Worm (Caenorhabditis elegans) whole organism, L4 larva: Measurements from ENCODE around the gene C07A9.13.

Experiments used
- F26F4.8 ChIP-seq: fragments of 200-800 bp; sonication (Bioruptor generic); conservative IDR thresholded peaks from 2 replicates; pipeline ENCODE4 v1.3.6; 2022; ENCODE audit warnings: missing genetic modification characterization, missing compliant biosample characterization
- F37D6.2 ChIP-seq: sonication (generic microtip); optimal IDR thresholded peaks from 2 replicates; lab custom pipeline; 2016; ENCODE audit warnings: mild to moderate bottlenecking, missing genetic modification characterization, missing compliant biosample characterization
- F49E8.2 ChIP-seq: sonication (generic microtip); optimal IDR thresholded peaks from 2 replicates; lab custom pipeline; 2016; ENCODE audit warnings: missing compliant biosample characterization, mild to moderate bottlenecking, missing genetic modification characterization, borderline replicate concordance
- Y105C5A.15 ChIP-seq: fragments of 200-800 bp; sonication (Bioruptor generic); IDR thresholded peaks from 2 replicates; pipeline ENCODE4 v1.3.6; 2022; ENCODE audit warnings: missing genetic modification characterization, missing compliant biosample characterization
- Y48G9A.11 ChIP-seq: fragments of 200-800 bp; sonication (Bioruptor generic); IDR thresholded peaks from 2 replicates; pipeline ENCODE4 v1.3.6; 2022; ENCODE audit warnings: missing genetic modification reagents, missing genetic modification characterization, missing compliant biosample characterization
- Y75B8A.6 ChIP-seq: fragments of 200-800 bp; sonication (Bioruptor generic); IDR thresholded peaks from 2 replicates; pipeline ENCODE4 v1.3.6; 2022; ENCODE audit warnings: missing genetic modification reagents, missing genetic modification characterization, missing compliant biosample characterization
- ZK546.5 ChIP-seq, 2 experiments: sonication (generic microtip); optimal IDR thresholded peaks; 2 replicates each; lab custom pipeline; 2017; ENCODE audit warnings: missing biosample characterization in 2 of 2, missing genetic modification characterization in 2 of 2
- aha-1 ChIP-seq: fragments of 150-350 bp; peaks from one replicate; lab custom pipeline; 2014; ENCODE audit warnings: missing biosample characterization, missing genetic modification characterization
- ama-1 ChIP-seq: fragments of 150-350 bp; optimal IDR thresholded peaks from 2 replicates; lab custom pipeline; 2014; ENCODE audit warnings: inconsistent platforms, mixed read lengths
- ceh-20 ChIP-seq: fragments of 200-800 bp; sonication (Bioruptor generic); IDR thresholded peaks from 2 replicates; pipeline ENCODE4 v1.3.6; 2022; ENCODE audit warnings: missing genetic modification reagents, missing genetic modification characterization, missing compliant biosample characterization
- ceh-32 ChIP-seq: sonication (generic microtip); optimal IDR thresholded peaks from 2 replicates; lab custom pipeline; 2016; ENCODE audit warnings: mild to moderate bottlenecking, missing genetic modification characterization, missing compliant biosample characterization; ENCODE audit not compliant: poor library complexity
- ceh-62 ChIP-seq: sonication (generic microtip); optimal IDR thresholded peaks from 2 replicates; lab custom pipeline; 2017; ENCODE audit warnings: missing biosample characterization, missing genetic modification characterization
- ceh-82 ChIP-seq: sonication (generic microtip); optimal IDR thresholded peaks from 2 replicates; lab custom pipeline; 2017; ENCODE audit warnings: missing biosample characterization, missing genetic modification characterization
- ctbp-1 ChIP-seq: fragments of 200-800 bp; sonication (Bioruptor generic); IDR thresholded peaks from 2 replicates; pipeline ENCODE4 v1.3.6; 2022; ENCODE audit warnings: missing genetic modification reagents, missing genetic modification characterization, missing compliant biosample characterization
- dmd-6 ChIP-seq: fragments of 200-800 bp; sonication (Bioruptor generic); IDR thresholded peaks from 2 replicates; pipeline ENCODE4 v1.3.6; 2022; ENCODE audit warnings: missing genetic modification reagents, missing genetic modification characterization, missing compliant biosample characterization
- egl-43 ChIP-seq: fragments of 200-800 bp; sonication (Bioruptor generic); IDR thresholded peaks from 2 replicates; pipeline ENCODE4 v1.3.6; 2022; ENCODE audit warnings: missing genetic modification reagents, missing genetic modification characterization, missing compliant biosample characterization
- fkh-10 ChIP-seq: fragments of 150-350 bp; optimal IDR thresholded peaks from 2 replicates; lab custom pipeline; 2014; ENCODE audit warnings: missing biosample characterization, missing genetic modification reagents, missing genetic modification characterization
- hif-1 ChIP-seq, 2 experiments: sonication (generic microtip); optimal IDR thresholded peaks; 2 replicates each; lab custom pipeline; 2016 to 2017; ENCODE audit warnings: missing compliant biosample characterization in 2 of 2, missing genetic modification characterization in 2 of 2, missing genetic modification reagents in 2 of 2, missing genotype in 2 of 2, mild to moderate bottlenecking in 1 of 2
- hlh-30 ChIP-seq: sonication (generic microtip); optimal IDR thresholded peaks from 2 replicates; lab custom pipeline; 2017; ENCODE audit warnings: antibody characterized with exemption, mild to moderate bottlenecking, missing genetic modification characterization, missing compliant biosample characterization; ENCODE audit not compliant: insufficient read depth
- hmg-1.1 ChIP-seq: fragments of 200-800 bp; sonication (Bioruptor generic); IDR thresholded peaks from 2 replicates; pipeline ENCODE4 v1.3.6; 2022; ENCODE audit warnings: missing genetic modification reagents, missing genetic modification characterization, missing compliant biosample characterization
- lin-1 ChIP-seq: fragments of 200-800 bp; sonication (Bioruptor generic); IDR thresholded peaks from 2 replicates; pipeline ENCODE4 v1.3.6; 2022; ENCODE audit warnings: missing genetic modification reagents, missing genetic modification characterization, missing compliant biosample characterization
- lin-13 ChIP-seq: fragments of 150-350 bp; optimal IDR thresholded peaks from 2 replicates; lab custom pipeline; 2014; ENCODE audit warnings: missing biosample characterization, missing genetic modification reagents, missing genetic modification characterization
- lin-29 ChIP-seq: fragments of 200-800 bp; sonication (Bioruptor generic); IDR thresholded peaks from 2 replicates; pipeline ENCODE4 v1.3.6; 2022; ENCODE audit warnings: missing genetic modification reagents, missing genetic modification characterization, missing compliant biosample characterization
- lin-38 ChIP-seq: fragments of 200-800 bp; sonication (Bioruptor generic); IDR thresholded peaks from 2 replicates; pipeline ENCODE4 v1.3.6; 2022; ENCODE audit warnings: missing genetic modification reagents, missing genetic modification characterization, missing compliant biosample characterization
- lir-3 ChIP-seq: sonication (generic microtip); optimal IDR thresholded peaks from 2 replicates; lab custom pipeline; 2016; ENCODE audit warnings: mild to moderate bottlenecking, missing genetic modification characterization, missing compliant biosample characterization
- lsy-2 ChIP-seq, 2 experiments: fragments of 150-350 bp in 1 of 2; sonication (generic microtip) in 1 of 2; optimal IDR thresholded peaks; 2 replicates each; lab custom pipeline; 2014 to 2017; ENCODE audit warnings: missing biosample characterization in 2 of 2, missing genetic modification characterization in 2 of 2
- mdl-1 ChIP-seq, 2 experiments: fragments of 150-350 bp in 1 of 2; sonication (generic microtip) in 1 of 2; optimal IDR thresholded peaks; 2 replicates each; lab custom pipeline; 2014 to 2017; ENCODE audit warnings: missing biosample characterization in 2 of 2, missing genetic modification characterization in 2 of 2
- mep-1 ChIP-seq: fragments of 150-350 bp; sonication (generic microtip); optimal IDR thresholded peaks from 3 replicates; lab custom pipeline; 2014; ENCODE audit warnings: missing biosample characterization, missing genetic modification characterization
- mes-2 ChIP-seq: sonication (generic microtip); optimal IDR thresholded peaks from 2 replicates; lab custom pipeline; 2016; ENCODE audit warnings: missing genotype, mild to moderate bottlenecking, missing genetic modification characterization, missing compliant biosample characterization; ENCODE audit not compliant: poor library complexity, severe bottlenecking
- mxl-2 ChIP-seq: fragments of 200-800 bp; sonication (Bioruptor generic); conservative IDR thresholded peaks from 2 replicates; pipeline ENCODE4 v1.3.6; 2022; ENCODE audit warnings: missing genetic modification reagents, missing genetic modification characterization, missing compliant biosample characterization
- nhr-25 ChIP-seq: sonication (generic microtip); optimal IDR thresholded peaks from 2 replicates; lab custom pipeline; 2017; ENCODE audit warnings: missing genetic modification characterization, mild to moderate bottlenecking, missing compliant biosample characterization, antibody characterized with exemption, moderate library complexity, borderline replicate concordance; ENCODE audit not compliant: insufficient read depth
- nhr-42 ChIP-seq: fragments of 200-800 bp; sonication (Bioruptor generic); IDR thresholded peaks from 2 replicates; pipeline ENCODE4 v1.3.6; 2022; ENCODE audit warnings: missing genetic modification characterization, missing compliant biosample characterization
- nhr-76 ChIP-seq: fragments of 150-350 bp; optimal IDR thresholded peaks from 2 replicates; lab custom pipeline; 2014; ENCODE audit warnings: missing biosample characterization, missing genetic modification characterization
- nhr-77 ChIP-seq: fragments of 150-350 bp; optimal IDR thresholded peaks from 2 replicates; lab custom pipeline; 2014; ENCODE audit warnings: missing biosample characterization, missing genetic modification characterization
- php-3 ChIP-seq: fragments of 200-800 bp; sonication (Bioruptor generic); IDR thresholded peaks from 2 replicates; pipeline ENCODE4 v1.3.6; 2022; ENCODE audit warnings: missing genetic modification reagents, missing genetic modification characterization, missing compliant biosample characterization
- rbr-2 ChIP-seq: sonication (generic microtip); optimal IDR thresholded peaks from 2 replicates; lab custom pipeline; 2016; ENCODE audit warnings: missing genotype, missing genetic modification characterization, missing compliant biosample characterization
- saeg-2 ChIP-seq: fragments of 200-800 bp; sonication (Bioruptor generic); IDR thresholded peaks from 2 replicates; pipeline ENCODE4 v1.3.6; 2022; ENCODE audit warnings: missing genetic modification reagents, missing genetic modification characterization, missing compliant biosample characterization
- sdz-12 ChIP-seq: fragments of 200-800 bp; sonication (Bioruptor generic); optimal IDR thresholded peaks from 2 replicates; lab custom pipeline; 2018; ENCODE audit warnings: mild to moderate bottlenecking, missing genetic modification characterization, missing compliant biosample characterization
- set-16 ChIP-seq: fragments of 200-800 bp; sonication (Bioruptor generic); IDR thresholded peaks from 2 replicates; pipeline ENCODE4 v1.3.6; 2022; ENCODE audit warnings: missing genetic modification reagents, missing genetic modification characterization, missing compliant biosample characterization
- snpc-1.2 ChIP-seq: fragments of 200-800 bp; sonication (Bioruptor generic); IDR thresholded peaks from 2 replicates; pipeline ENCODE4 v1.3.6; 2022; ENCODE audit warnings: missing genetic modification reagents, missing genetic modification characterization, missing compliant biosample characterization
- unc-62 ChIP-seq, 3 experiments: fragments of 150-350 bp in 1 of 3; sonication (generic microtip); optimal IDR thresholded peaks in 2 of 3; peaks in 1 of 3; 1 replicate in 1 of 3; 2 replicates in 2 of 3; lab custom pipeline; 2014 to 2017; ENCODE audit warnings: missing biosample characterization in 3 of 3, missing genetic modification characterization in 3 of 3, missing genetic modification reagents in 3 of 3, missing genotype in 1 of 3
- zag-1 ChIP-seq: fragments of 150-350 bp; optimal IDR thresholded peaks from 2 replicates; lab custom pipeline; 2014; ENCODE audit warnings: missing biosample characterization, missing genetic modification characterization
- zip-11 ChIP-seq: fragments of 200-800 bp; sonication (Bioruptor generic); IDR thresholded peaks from 2 replicates; pipeline ENCODE4 v1.3.6; 2022; ENCODE audit warnings: missing genetic modification characterization, missing compliant biosample characterization
- ztf-11 ChIP-seq: fragments of 150-350 bp; optimal IDR thresholded peaks from 2 replicates; lab custom pipeline; 2014; ENCODE audit warnings: missing biosample characterization, missing genetic modification characterization
- ztf-7 ChIP-seq: fragments of 150-350 bp; optimal IDR thresholded peaks from 2 replicates; lab custom pipeline; 2014; ENCODE audit warnings: missing biosample characterization, missing genetic modification characterization

C07A9.13 gene

ce11 chrIII:9703747-9704605 lies 22.9 kb upstream of the C07A9.13 start (continued):
- TF ChIP-seq Y75B8A.6 (GFP tag; lab: Robert Waterston, UW): no peak
- peak; percentile 41; the same call in 1 of the 2 replicates for TF ChIP-seq hmg-1.1

- TF ChIP-seq lin-13 (no peak), ceh-62 (tag; lab: Kevin White, UChicago) (no peak), ceh-32 (no peak), nhr-77 (tag; lab: Kevin White, UChicago) (no peak), hif-1 (tag; optimal IDR thresholded peaks at IDR 0.05; lab: Kevin White, UChicago) (no peak), egl-43 (GFP tag; lab: Robert Waterston, UW) (0 out of 2 replicates have a peak, but pooled peaks have one; percentile 15), lin-1 (GFP tag; lab: Robert Waterston, UW) (no peak), lin-29 (GFP tag; lab: Robert Waterston, UW) (no peak), lin-38 (no peak), ceh-82 (tag; lab: Kevin White, UChicago) (no peak), nhr-76 (tag; lab: Kevin White, UChicago) (no peak), ztf-7 (tag; lab: Kevin White, UChicago) (no peak), Y48G9A.11 (GFP tag; lab: Robert Waterston, UW) (no peak), F37D6.2 (tag; lab: Kevin White, UChicago) (peak; percentile 1), mdl-1 (tag; optimal IDR thresholded peaks at IDR 0.05; lab: Kevin White, UChicago) (peak in 1 of 2 experiments; percentile 67), zag-1 (tag; lab: Kevin White, UChicago) (no peak), nhr-25 (tag; lab: Kevin White, UChicago) (peak; percentile 31), saeg-2 (no peak), dmd-6 (GFP tag; lab: Robert Waterston, UW) (peak; percentile 17; the same call in 1 of the 2 replicates), ctbp-1 (GFP tag; lab: Robert Waterston, UW) (no peak), hlh-30 (tag; lab: Kevin White, UChicago) (peak; percentile 48), aha-1 (tag; lab: Kevin White, UChicago) (peak; percentile 72), ceh-20 (GFP tag; lab: Robert Waterston, UW) (no peak), ZK546.5 (tag; optimal IDR thresholded peaks at IDR 0.05; lab: Kevin White, UChicago) (no peak), lsy-2 (tag; optimal IDR thresholded peaks at IDR 0.05; lab: Kevin White, UChicago) (peak in 1 of 2 experiments; percentile 6), sdz-12 (GFP tag; lab: Kevin White, UChicago) (no peak), mep-1 (peak; percentile 23), F49E8.2 (tag; lab: Kevin White, UChicago) (no peak), php-3 (no peak), Y105C5A.15 (no peak), mes-2 (peak; percentile 24), ama-1 (lab: Kevin White, UChicago) (no peak), set-16 (GFP tag; lab: Robert Waterston, UW) (peak; percentile 27; the same call in 1 of the 2 replicates), zip-11 (no peak), lir-3 (tag; lab: Kevin White, UChicago) (no peak), F26F4.8 (no peak), ztf-11 (tag; lab: Kevin White, UChicago) (no peak), hmg-1.1 (peak; percentile 7; the same call in 1 of the 2 replicates), mxl-2 (GFP tag; lab: Robert Waterston, UW) (no peak), snpc-1.2 (GFP tag; lab: Robert Waterston, UW) (no peak), nhr-42 (GFP tag; lab: Robert Waterston, UW) (no peak), unc-62 (GFP tag; optimal IDR thresholded peaks at IDR 0.05 in 1 of 2; lab: Kevin White, UChicago) (peak in 1 of 2 experiments; percentile 38), unc-62 (tag; optimal IDR thresholded peaks at IDR 0.05; lab: Kevin White, UChicago) (no peak), rbr-2 (tag; lab: Kevin White, UChicago) (peak; percentile 3), fkh-10 (GFP tag; lab: Kevin White, UChicago) (no peak)
These were observed 21.7 kb upstream of the C07A9.13 start for ce11 chrIII:9702665-9703252.
